Worm (Caenorhabditis elegans): Measurements from ENCODE around the gene tost-1.

Gene tost-1

ce11 chrIII:4899728-4900127 lies 21.6 kb upstream of the tost-1 start (continued):
- TF ChIP-seq tlp-1 (tag; optimal IDR thresholded peaks at IDR 0.05) (no peak), nhr-85 (tag) (peak; percentile 100), jun-1 (tag; optimal IDR thresholded peaks at IDR 0.05) (peak; percentile 99), xbp-1 (tag; optimal IDR thresholded peaks at IDR 0.05) (peak; percentile 99), ztf-11 (tag; optimal IDR thresholded peaks at IDR 0.05) (peak in 1 of 2 experiments; percentile 99), lin-14 (GFP tag; optimal IDR thresholded peaks at IDR 0.05) (peak; percentile 100), snu-23 (GFP tag; optimal IDR thresholded peaks at IDR 0.05) (peak; percentile 100), nhr-71 (tag; optimal IDR thresholded peaks at IDR 0.05) (peak; percentile 100), egl-27 (tag; optimal IDR thresholded peaks at IDR 0.05) (peak; percentile 83 to 96), blmp-1 (tag; optimal IDR thresholded peaks at IDR 0.05) (peak; percentile 100), unc-130 (tag; optimal IDR thresholded peaks at IDR 0.05) (peak; percentile 97), egl-13 (tag; optimal IDR thresholded peaks at IDR 0.05) (peak; percentile 100), rnt-1 (tag; optimal IDR thresholded peaks at IDR 0.05) (peak; percentile 98), ceh-88 (GFP tag; IDR thresholded peaks at IDR 0.05) (peak; percentile 99), efl-1 (optimal IDR thresholded peaks at IDR 0.05) (peak; percentile 96 to 97), efl-1 (GFP tag; optimal IDR thresholded peaks at IDR 0.05 in 1 of 2) (peak; percentile 85 to 99), sox-4 (tag; optimal IDR thresholded peaks at IDR 0.05) (peak; percentile 99), sptf-1 (tag; optimal IDR thresholded peaks at IDR 0.05) (no peak), nhr-77 (tag; optimal IDR thresholded peaks at IDR 0.05) (peak; percentile 99), fkh-10 (GFP tag; optimal IDR thresholded peaks at IDR 0.05) (peak; percentile 99), zip-4 (GFP tag; optimal IDR thresholded peaks at IDR 0.05) (peak; percentile 96), snpc-4 (tag; optimal IDR thresholded peaks at IDR 0.05) (peak; percentile 84), unc-30 (tag; optimal IDR thresholded peaks at IDR 0.05) (no peak), unc-62 (GFP tag; optimal IDR thresholded peaks at IDR 0.05) (no peak), fkh-4 (tag; optimal IDR thresholded peaks at IDR 0.05; ENCODE audit: borderline replicate concordance) (peak; percentile 93), alr-1 (tag; optimal IDR thresholded peaks at IDR 0.05; ENCODE audit: borderline replicate concordance) (no peak), nhr-19 (GFP tag; conservative IDR thresholded peaks at IDR 0.05) (peak; percentile 100), ceh-82 (tag; optimal IDR thresholded peaks at IDR 0.05) (peak; percentile 95 to 98 (median 97)), Y116A8C.19 (tag; optimal IDR thresholded peaks at IDR 0.05; ENCODE audit: borderline replicate concordance) (peak; percentile 10), ceh-63 (GFP tag; optimal IDR thresholded peaks at IDR 0.05) (peak; percentile 92), nhr-237 (tag; optimal IDR thresholded peaks at IDR 0.05) (peak; percentile 95), pax-3 (tag; optimal IDR thresholded peaks at IDR 0.05) (peak; percentile 100)

- no peak for TF ChIP-seq ztf-4 (tag; optimal IDR thresholded peaks at IDR 0.05)
- peak; percentile 41 for TF ChIP-seq nhr-85 (tag)
- no peak for TF ChIP-seq efl-1 (optimal IDR thresholded peaks at IDR 0.05)
- peak in 1 of 2 experiments; percentile 84 for TF ChIP-seq efl-1 (GFP tag; optimal IDR thresholded peaks at IDR 0.05 in 1 of 2)
- TF ChIP-seq lin-35 (GFP tag; optimal IDR thresholded peaks at IDR 0.05) = peak in 1 of 2 experiments; percentile 5
- no peak for TF ChIP-seq ceh-82 (tag; optimal IDR thresholded peaks at IDR 0.05)
- no peak for TF ChIP-seq nhr-90 (tag; optimal IDR thresholded peaks at IDR 0.05; ENCODE audit: poor library complexity)
Measured at ce11 chrIII:4899035-4899578, 21.0 kb upstream of the tost-1 start, which contains the start of gene nhl-2. TSS of gene nhl-2 (minus strand) at chrIII:4899085.

ce11 chrIII:4895313-4895712 lies 17.2 kb upstream of the tost-1 start:
- TF ChIP-seq zag-1 (tag; optimal IDR thresholded peaks at IDR 0.05) (no peak), egl-13 (tag; optimal IDR thresholded peaks at IDR 0.05) (no peak), aly-2 (tag; optimal IDR thresholded peaks at IDR 0.05) (peak; percentile 33), nhr-28 (tag; optimal IDR thresholded peaks at IDR 0.05) (no peak), elt-2 (tag; optimal IDR thresholded peaks at IDR 0.05) (no peak), unc-86 (tag; optimal IDR thresholded peaks at IDR 0.05) (no peak), efl-1 (optimal IDR thresholded peaks at IDR 0.05) (no peak), efl-1 (GFP tag; optimal IDR thresholded peaks at IDR 0.05 in 1 of 2) (peak in 1 of 2 experiments; percentile 83), tbx-2 (tag; optimal IDR thresholded peaks at IDR 0.05) (no peak), lsy-2 (tag; optimal IDR thresholded peaks at IDR 0.05) (no peak), rnt-1 (tag; optimal IDR thresholded peaks at IDR 0.05) (no peak), ceh-88 (GFP tag; IDR thresholded peaks at IDR 0.05) (no peak), nhr-19 (GFP tag; conservative IDR thresholded peaks at IDR 0.05) (no peak), ceh-90 (tag; optimal IDR thresholded peaks at IDR 0.05) (no peak), mab-9 (GFP tag; IDR thresholded peaks at IDR 0.05) (no peak), unc-130 (tag; optimal IDR thresholded peaks at IDR 0.05) (no peak), elt-3 (tag; optimal IDR thresholded peaks at IDR 0.05) (no peak), aha-1 (tag; optimal IDR thresholded peaks at IDR 0.05) (no peak), snpc-4 (tag; optimal IDR thresholded peaks at IDR 0.05) (no peak)

All from whole organism, L1 larva.